Worm (Caenorhabditis elegans) whole organism, L4/young adult: ENCODE results near the gene pho-9.

Experiments
- W03F9.2 ChIP-seq: fragments of 150-350 bp; optimal IDR thresholded peaks from 2 replicates; lab custom pipeline; 2014; ENCODE audit warnings: missing biosample characterization, missing genetic modification characterization
- dao-5 ChIP-seq: sonication (generic microtip); optimal IDR thresholded peaks from 2 replicates; lab custom pipeline; 2016; ENCODE audit warnings: missing genotype, missing genetic modification characterization, moderate library complexity, missing compliant biosample characterization

ce11 chrIII:2711527-2711926 lies 49.1 kb downstream of the pho-9 start:
- no peak for TF ChIP-seq W03F9.2 (tag; lab: Kevin White, UChicago)
- no peak for TF ChIP-seq dao-5
